Worm (Caenorhabditis elegans) whole organism, L3 larva: ENCODE measurements around the gene fipr-16.
A peak's percentile ranks its signal among the peaks of the same experiment; 100 is the strongest.

ENCODE experiments used
- ama-1 ChIP-seq: fragments of 150-350 bp; optimal IDR thresholded peaks from 2 replicates; lab custom pipeline; 2018
- ceh-82 ChIP-seq: fragments of 150-350 bp; optimal IDR thresholded peaks from 2 replicates; lab custom pipeline; 2014; ENCODE audit warnings: missing biosample characterization, missing genetic modification characterization
- egl-27 ChIP-seq: sonication (generic microtip); optimal IDR thresholded peaks from 4 replicates; lab custom pipeline; 2017; ENCODE audit warnings: missing biosample characterization, missing genetic modification reagents, missing genetic modification characterization
- elt-3 ChIP-seq, 3 experiments: fragments of 150-350 bp in 1 of 3; sonication (generic microtip) in 2 of 3; optimal IDR thresholded peaks; 2 replicates in 2 of 3; 4 replicates in 1 of 3; lab custom pipeline; 2014 to 2017; ENCODE audit warnings: missing biosample characterization in 3 of 3, missing genetic modification characterization in 3 of 3
- lin-39 ChIP-seq: fragments of 150-350 bp; optimal IDR thresholded peaks from 2 replicates; lab custom pipeline; 2018; ENCODE audit warnings: missing biosample characterization, missing genetic modification reagents, missing genetic modification characterization
- mdl-1 ChIP-seq: fragments of 150-350 bp; optimal IDR thresholded peaks from 2 replicates; lab custom pipeline; 2014; ENCODE audit warnings: missing biosample characterization, missing genetic modification characterization
- nhr-237 ChIP-seq: fragments of 150-350 bp; optimal IDR thresholded peaks from 2 replicates; lab custom pipeline; 2014; ENCODE audit warnings: missing biosample characterization, missing genetic modification characterization
- nhr-76 ChIP-seq: fragments of 150-350 bp; sonication (generic microtip); optimal IDR thresholded peaks from 5 replicates; lab custom pipeline; 2014; ENCODE audit warnings: missing biosample characterization, missing genetic modification characterization
- nhr-77 ChIP-seq: fragments of 150-350 bp; optimal IDR thresholded peaks from 2 replicates; lab custom pipeline; 2014; ENCODE audit warnings: missing biosample characterization, missing genetic modification characterization
- pha-4 ChIP-seq: fragments of 150-350 bp; optimal IDR thresholded peaks from 2 replicates; lab custom pipeline; 2014; ENCODE audit warnings: missing biosample characterization, missing genetic modification reagents, missing genetic modification characterization
- sea-2 ChIP-seq: fragments of 150-350 bp; sonication (generic microtip); optimal IDR thresholded peaks from 4 replicates; lab custom pipeline; 2014; ENCODE audit warnings: missing biosample characterization, missing genetic modification reagents, missing genetic modification characterization
- snpc-4 ChIP-seq: fragments of 150-350 bp; optimal IDR thresholded peaks from 2 replicates; lab custom pipeline; 2014; ENCODE audit warnings: missing biosample characterization, missing genetic modification characterization

DNA sequence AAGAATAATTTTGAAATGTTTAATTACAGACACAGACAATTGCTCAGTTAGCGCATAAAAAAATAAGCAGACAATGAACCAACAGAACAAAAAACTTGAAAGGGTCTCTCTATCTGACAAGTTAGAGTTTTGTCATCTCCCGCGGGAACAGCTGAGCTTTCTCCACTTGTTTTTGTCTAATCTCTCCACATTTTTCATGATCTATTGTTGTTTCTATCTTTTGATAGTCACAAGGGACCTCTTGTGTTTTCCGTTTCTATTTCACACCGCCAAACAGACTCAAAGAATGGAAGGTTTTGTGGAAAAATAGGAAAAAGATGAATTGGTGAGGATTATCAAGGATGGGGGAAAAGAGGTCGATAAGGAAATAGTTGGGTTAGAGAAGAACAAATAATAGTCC is 46.0 kb upstream of the fipr-16 start:
- TF ChIP-seq egl-27 (no peak), nhr-77 (no peak), nhr-237 (tag; lab: Kevin White, UChicago) (no peak), ceh-82 (no peak), sea-2 (GFP tag; lab: Kevin White, UChicago) (no peak), pha-4 (tag; lab: Kevin White, UChicago) (no peak), lin-39 (tag; lab: Kevin White, UChicago) (peak; percentile 47), elt-3 (tag; optimal IDR thresholded peaks at IDR 0.05; lab: Kevin White, UChicago) (no peak), mdl-1 (tag; lab: Kevin White, UChicago) (no peak), nhr-76 (no peak), ama-1 (lab: Kevin White, UChicago) (no peak), snpc-4 (no peak)
